Fruit fly (Drosophila melanogaster) whole organism, embryonic: Measurements from ENCODE around the gene Vm32E.

Experiments
- Atf6 ChIP-seq: fragments of 200-800 bp; sonication (Bioruptor generic); IDR thresholded peaks from 2 replicates; pipeline ENCODE4 v1.3.6; 2022; ENCODE audit warnings: missing biosample characterization, missing genetic modification characterization
- Awh ChIP-seq: fragments of 200-800 bp; sonication (Bioruptor generic); IDR thresholded peaks from 2 replicates; pipeline ENCODE4, ENCODE4 v1.3.6; 2022; ENCODE audit warnings: missing biosample characterization, missing genetic modification characterization
- C15 ChIP-seq: fragments of 200-800 bp; sonication (Bioruptor generic); IDR thresholded peaks from 3 replicates; pipeline ENCODE4 v1.3.6; 2022; ENCODE audit warnings: missing biosample characterization, missing genetic modification characterization
- CG10462 ChIP-seq: fragments of 200-800 bp; sonication (Bioruptor generic); optimal IDR thresholded peaks from 2 replicates; lab custom pipeline; 2016; ENCODE audit warnings: missing biosample characterization, missing genetic modification characterization
- CG10654 ChIP-seq: fragments of 200-800 bp; sonication (Bioruptor generic); optimal IDR thresholded peaks from 2 replicates; lab custom pipeline; 2016; ENCODE audit warnings: missing biosample characterization, missing genetic modification characterization
- CG11456 ChIP-seq: fragments of 200-800 bp; sonication (Bioruptor generic); IDR thresholded peaks from 3 replicates; pipeline ENCODE4 v1.3.6; 2022; ENCODE audit warnings: missing biosample characterization, missing genetic modification characterization
- CG11504 ChIP-seq: fragments of 200-800 bp; sonication (Bioruptor generic); optimal IDR thresholded peaks from 3 replicates; lab custom pipeline; 2019; ENCODE audit warnings: missing biosample characterization, mild to moderate bottlenecking, missing genetic modification characterization, moderate library complexity
- CG12219 ChIP-seq: fragments of 200-800 bp; sonication (Bioruptor generic); optimal IDR thresholded peaks from 3 replicates; lab custom pipeline; 2018; ENCODE audit warnings: missing biosample characterization, mild to moderate bottlenecking, missing genetic modification characterization
- CG12299 ChIP-seq: fragments of 200-800 bp; sonication (Bioruptor generic); optimal IDR thresholded peaks from 2 replicates; lab custom pipeline; 2018; ENCODE audit warnings: missing biosample characterization, mild to moderate bottlenecking, missing genetic modification characterization
- CG13624 ChIP-seq: fragments of 200-800 bp; sonication (Bioruptor generic); optimal IDR thresholded peaks from 2 replicates; lab custom pipeline; 2016; ENCODE audit warnings: missing biosample characterization, missing genetic modification characterization
- CG15269 ChIP-seq: fragments of 200-800 bp; sonication (Bioruptor generic); optimal IDR thresholded peaks from 2 replicates; lab custom pipeline; 2018; ENCODE audit warnings: missing biosample characterization, mild to moderate bottlenecking, missing genetic modification characterization, moderate library complexity
- CG2116 ChIP-seq: fragments of 200-800 bp; sonication (Bioruptor generic); optimal IDR thresholded peaks from 3 replicates; lab custom pipeline; 2018; ENCODE audit warnings: missing biosample characterization, mild to moderate bottlenecking, missing genetic modification characterization
- CG3163 ChIP-seq: fragments of 200-800 bp; sonication (Bioruptor generic); optimal IDR thresholded peaks from 3 replicates; lab custom pipeline; 2016; ENCODE audit warnings: missing biosample characterization, missing genetic modification characterization
- CG32532 ChIP-seq: fragments of 200-800 bp; sonication (Bioruptor generic); IDR thresholded peaks from 2 replicates; pipeline ENCODE4 v1.3.6; 2022; ENCODE audit warnings: missing biosample characterization, missing genetic modification characterization
- CG33557 ChIP-seq: fragments of 200-800 bp; sonication (Bioruptor generic); optimal IDR thresholded peaks from 2 replicates; lab custom pipeline; 2019; ENCODE audit warnings: missing biosample characterization, mild to moderate bottlenecking, missing genetic modification characterization, moderate library complexity
- CG42726 ChIP-seq: fragments of 200-800 bp; sonication (Bioruptor generic); IDR thresholded peaks from 2 replicates; pipeline ENCODE4 v1.3.6; 2022; ENCODE audit warnings: missing biosample characterization, missing genetic modification characterization; ENCODE audit not compliant: partially characterized antibody
- CG4328 ChIP-seq: fragments of 200-800 bp; sonication (Bioruptor generic); optimal IDR thresholded peaks from 3 replicates; lab custom pipeline; 2017; ENCODE audit warnings: missing biosample characterization, missing genetic modification reagents, missing genetic modification characterization
- CG4404 ChIP-seq: fragments of 200-800 bp; sonication (Bioruptor generic); IDR thresholded peaks from 2 replicates; pipeline ENCODE4 v1.3.6; 2022; ENCODE audit warnings: missing biosample characterization, missing genetic modification characterization
- CG7745 ChIP-seq: fragments of 200-800 bp; sonication (Bioruptor generic); optimal IDR thresholded peaks from 2 replicates; lab custom pipeline; 2018; ENCODE audit warnings: missing biosample characterization, mild to moderate bottlenecking, missing genetic modification characterization, moderate library complexity
- CG8765 ChIP-seq: fragments of 200-800 bp; sonication (Bioruptor generic); IDR thresholded peaks from 2 replicates; pipeline ENCODE4 v1.3.6; 2022; ENCODE audit warnings: missing biosample characterization, missing genetic modification characterization
- Dp ChIP-seq: fragments of 200-800 bp; sonication (Bioruptor generic); optimal IDR thresholded peaks from 2 replicates; lab custom pipeline; 2018; ENCODE audit warnings: missing biosample characterization, mild to moderate bottlenecking, missing genetic modification characterization, moderate library complexity
- Eip74EF ChIP-seq, 2 experiments: fragments of 200-800 bp in 1 of 2; fragments of >200 bp in 1 of 2; sonication (Bioruptor generic) in 1 of 2; optimal IDR thresholded peaks; 2 replicates each; lab custom pipeline; 2017 to 2019; ENCODE audit warnings: missing biosample characterization in 2 of 2, missing genetic modification characterization in 2 of 2, mild to moderate bottlenecking in 1 of 2, moderate library complexity in 1 of 2
- Hand ChIP-seq: fragments of 200-800 bp; sonication (Bioruptor generic); optimal IDR thresholded peaks from 2 replicates; lab custom pipeline; 2017; ENCODE audit warnings: mild to moderate bottlenecking, missing biosample characterization, missing genetic modification reagents, missing genetic modification characterization
- HmgZ ChIP-seq: fragments of 200-800 bp; sonication (Bioruptor generic); optimal IDR thresholded peaks from 2 replicates; lab custom pipeline; 2018; ENCODE audit warnings: missing biosample characterization, mild to moderate bottlenecking, missing genetic modification characterization
- Hsf ChIP-seq: fragments of 200-800 bp; sonication (Bioruptor generic); optimal IDR thresholded peaks from 3 replicates; lab custom pipeline; 2016; ENCODE audit warnings: missing biosample characterization, missing genetic modification characterization
- Lim3 ChIP-seq: fragments of 200-800 bp; sonication (Bioruptor generic); IDR thresholded peaks from 2 replicates; pipeline ENCODE4 v1.3.6; 2022; ENCODE audit warnings: missing biosample characterization, missing genetic modification characterization
- Mrtf ChIP-seq: fragments of 200-800 bp; sonication (Bioruptor generic); IDR thresholded peaks from 3 replicates; pipeline ENCODE4 v1.3.6; 2022; ENCODE audit warnings: missing biosample characterization, missing genetic modification characterization
- NC2α ChIP-seq: fragments of 200-800 bp; sonication (Bioruptor generic); optimal IDR thresholded peaks from 2 replicates; lab custom pipeline; 2016; ENCODE audit warnings: missing biosample characterization, missing genetic modification characterization
- NC2β ChIP-seq: fragments of 200-800 bp; sonication (Bioruptor generic); optimal IDR thresholded peaks from 2 replicates; lab custom pipeline; 2016; ENCODE audit warnings: missing biosample characterization, missing genetic modification characterization
- Ravus ChIP-seq: fragments of 200-800 bp; sonication (Bioruptor generic); IDR thresholded peaks from 2 replicates; pipeline ENCODE4 v1.3.6; 2022; ENCODE audit warnings: missing biosample characterization, missing genetic modification characterization
- Rx ChIP-seq: fragments of 200-800 bp; sonication (Bioruptor generic); IDR thresholded peaks from 2 replicates; pipeline ENCODE4 v1.3.6; 2022; ENCODE audit warnings: missing biosample characterization, missing genetic modification characterization
- ac ChIP-seq: fragments of 200-800 bp; sonication (Bioruptor generic); optimal IDR thresholded peaks from 3 replicates; lab custom pipeline; 2017; ENCODE audit warnings: missing biosample characterization, mild to moderate bottlenecking, missing genetic modification characterization
- bowl ChIP-seq: fragments of 200-800 bp; sonication (Bioruptor generic); IDR thresholded peaks from 2 replicates; pipeline ENCODE4 v1.3.6; 2022; ENCODE audit warnings: missing biosample characterization, missing genetic modification characterization
- cad ChIP-seq: fragments of >200 bp; optimal IDR thresholded peaks from 2 replicates; lab custom pipeline; 2017; ENCODE audit warnings: missing biosample characterization, missing genetic modification characterization
- chif ChIP-seq, 2 experiments: fragments of 200-800 bp; sonication (Bioruptor generic); optimal IDR thresholded peaks; 3 replicates each; lab custom pipeline; 2016; ENCODE audit warnings: missing biosample characterization in 2 of 2, missing genetic modification characterization in 2 of 2
- dan ChIP-seq: fragments of 200-800 bp; sonication (Bioruptor generic); IDR thresholded peaks from 2 replicates; pipeline ENCODE4 v1.3.6; 2022; ENCODE audit warnings: missing biosample characterization, missing genetic modification characterization
- dysf ChIP-seq: fragments of 200-800 bp; sonication (Bioruptor generic); IDR thresholded peaks from 3 replicates; pipeline ENCODE4 v1.3.6; 2022; ENCODE audit warnings: missing biosample characterization, missing genetic modification characterization
- ems ChIP-seq: fragments of 200-800 bp; sonication (Bioruptor generic); optimal IDR thresholded peaks from 3 replicates; lab custom pipeline; 2016; ENCODE audit warnings: missing biosample characterization, missing genetic modification characterization
- gce ChIP-seq: fragments of 200-800 bp; sonication (Bioruptor generic); IDR thresholded peaks from 3 replicates; pipeline ENCODE4 v1.3.6; 2022; ENCODE audit warnings: missing biosample characterization, missing genetic modification characterization
- grau ChIP-seq: fragments of 200-800 bp; optimal IDR thresholded peaks from 3 replicates; lab custom pipeline; 2019; ENCODE audit warnings: missing biosample characterization, mild to moderate bottlenecking, missing genetic modification characterization, moderate library complexity
- ham ChIP-seq: fragments of 200-800 bp; sonication (Bioruptor generic); IDR thresholded peaks from 2 replicates; pipeline ENCODE4 v1.3.6; 2022; ENCODE audit warnings: missing biosample characterization, missing genetic modification characterization
- ind ChIP-seq: fragments of 200-800 bp; sonication (Bioruptor generic); optimal IDR thresholded peaks from 3 replicates; lab custom pipeline; 2016; ENCODE audit warnings: missing biosample characterization, missing genetic modification characterization
- lbe ChIP-seq: fragments of 200-800 bp; sonication (Bioruptor generic); optimal IDR thresholded peaks from 2 replicates; lab custom pipeline; 2016; ENCODE audit warnings: missing biosample characterization, mild to moderate bottlenecking, missing genetic modification characterization
- maf-S ChIP-seq: fragments of 200-800 bp; sonication (Bioruptor generic); optimal IDR thresholded peaks from 2 replicates; lab custom pipeline; 2016; ENCODE audit warnings: missing biosample characterization, missing genetic modification characterization
- mirr ChIP-seq: fragments of 200-800 bp; sonication (Bioruptor generic); optimal IDR thresholded peaks from 3 replicates; lab custom pipeline; 2018; ENCODE audit warnings: missing biosample characterization, mild to moderate bottlenecking, missing genetic modification characterization
- pita ChIP-seq: fragments of 200-800 bp; sonication (Bioruptor generic); optimal IDR thresholded peaks from 2 replicates; lab custom pipeline; 2017; ENCODE audit warnings: missing biosample characterization, mild to moderate bottlenecking, missing genetic modification characterization
- psq ChIP-seq: fragments of 200-800 bp; sonication (Bioruptor generic); optimal IDR thresholded peaks from 2 replicates; lab custom pipeline; 2017; ENCODE audit warnings: missing biosample characterization, missing genetic modification characterization
- schlank ChIP-seq: fragments of 200-800 bp; sonication (Bioruptor generic); optimal IDR thresholded peaks from 2 replicates; lab custom pipeline; 2018; ENCODE audit warnings: missing biosample characterization, mild to moderate bottlenecking, missing genetic modification characterization
- sd ChIP-seq: fragments of 200-800 bp; sonication (Bioruptor generic); optimal IDR thresholded peaks from 3 replicates; lab custom pipeline; 2018; ENCODE audit warnings: missing biosample characterization, mild to moderate bottlenecking, missing genetic modification characterization, moderate library complexity
- slou ChIP-seq: fragments of 200-800 bp; sonication (Bioruptor generic); optimal IDR thresholded peaks from 3 replicates; lab custom pipeline; 2016; ENCODE audit warnings: missing biosample characterization, missing genetic modification characterization
- sob ChIP-seq: fragments of 200-800 bp; sonication (Bioruptor generic); IDR thresholded peaks from 2 replicates; pipeline ENCODE4 v1.3.6; 2022; ENCODE audit warnings: missing biosample characterization, missing genetic modification characterization
- tap ChIP-seq: fragments of 200-800 bp; optimal IDR thresholded peaks from 3 replicates; lab custom pipeline; 2019; ENCODE audit warnings: missing biosample characterization, mild to moderate bottlenecking, missing genetic modification characterization, moderate library complexity

The Vm32E gene

dm6 chr2L:11192691-11193090 lies 21.2 kb upstream of the Vm32E start (continued):
- TF ChIP-seq cad (GFP tag; lab: Kevin White, UChicago) (no peak), CG12299 (peak; percentile 46), Rx (GFP tag; lab: Robert Waterston, UW) (peak; percentile 43; the same call in 1 of the 2 replicates), Hsf (GFP tag; lab: Kevin White, UChicago) (peak; percentile 64), CG32532 (GFP tag; lab: Robert Waterston, UW) (peak; percentile 30; the same call in 1 of the 2 replicates), tap (peak; percentile 28), CG8765 (GFP tag; lab: Robert Waterston, UW) (peak; percentile 36; the same call in 1 of the 2 replicates), dysf (GFP tag; lab: Robert Waterston, UW) (peak; percentile 66; the same call in 2 of the 3 replicates), Awh (GFP tag; lab: Robert Waterston, UW) (peak; percentile 69), CG4404 (GFP tag; lab: Robert Waterston, UW) (peak; percentile 39), slou (GFP tag; lab: Kevin White, UChicago) (no peak), Hand (GFP tag; lab: Kevin White, UChicago) (no peak), pita (GFP tag; lab: Kevin White, UChicago) (no peak), Atf6 (no peak), CG33557 (GFP tag; lab: Kevin White, UChicago) (peak; percentile 74), ham (no peak), CG10654 (peak; percentile 3), C15 (GFP tag; lab: Robert Waterston, UW) (no peak), chif (GFP tag; optimal IDR thresholded peaks at IDR 0.05; lab: Kevin White, UChicago) (peak; percentile 74 to 79), CG15269 (tag; lab: Kevin White, UChicago) (peak; percentile 37), CG3163 (GFP tag; lab: Kevin White, UChicago) (peak; percentile 3), Dp (no peak), sd (peak; percentile 39), grau (peak; percentile 66), Ravus (no peak), sob (GFP tag; lab: Robert Waterston, UW) (peak; percentile 43; the same call in 1 of the 2 replicates), NC2β (GFP tag; lab: Kevin White, UChicago) (peak; percentile 57), ac (GFP tag; lab: Kevin White, UChicago) (no peak), psq (GFP tag; lab: Kevin White, UChicago) (no peak), CG7745 (tag; lab: Kevin White, UChicago) (peak; percentile 19), CG11456 (GFP tag; lab: Robert Waterston, UW) (0 out of 3 replicates have a peak, but pooled peaks have one; percentile 27), mirr (GFP tag; lab: Kevin White, UChicago) (no peak), Mrtf (GFP tag; lab: Robert Waterston, UW) (no peak), lbe (GFP tag; lab: Kevin White, UChicago) (no peak), ems (GFP tag; lab: Kevin White, UChicago) (peak; percentile 39), Lim3 (no peak), dan (GFP tag; lab: Robert Waterston, UW) (no peak), CG13624 (GFP tag; lab: Kevin White, UChicago) (no peak), NC2α (GFP tag; lab: Kevin White, UChicago) (peak; percentile 17), CG10462 (peak; percentile 37), CG12219 (GFP tag; lab: Kevin White, UChicago) (peak; percentile 76), schlank (tag; lab: Kevin White, UChicago) (no peak), CG11504 (tag; lab: Kevin White, UChicago) (peak; percentile 82), CG4328 (no peak), CG42726 (no peak), Eip74EF (GFP tag; optimal IDR thresholded peaks at IDR 0.05; lab: Kevin White, UChicago) (peak in 1 of 2 experiments; percentile 47), CG2116 (GFP tag; lab: Kevin White, UChicago) (peak; percentile 5), maf-S (GFP tag; lab: Kevin White, UChicago) (no peak), bowl (no peak), ind (peak; percentile 35), HmgZ (tag; lab: Kevin White, UChicago) (no peak), gce (GFP tag; lab: Robert Waterston, UW) (peak; percentile 70; the same call in 1 of the 3 replicates)
